Worm (Caenorhabditis elegans) whole organism, midembryonic: ENCODE measurements around the gene srd-55.

Source experiments
- T22C8.4 ChIP-seq: fragments of 200-800 bp; sonication (Bioruptor generic); IDR thresholded peaks from 2 replicates; pipeline ENCODE4 v1.3.6; 2022; ENCODE audit warnings: missing genetic modification characterization, missing compliant biosample characterization
- cog-1 ChIP-seq: sonication (generic microtip); optimal IDR thresholded peaks from 2 replicates; lab custom pipeline; 2016; ENCODE audit warnings: missing genetic modification characterization, missing compliant biosample characterization
- flt-1 ChIP-seq: fragments of 200-800 bp; sonication (Bioruptor generic); IDR thresholded peaks from 2 replicates; pipeline ENCODE4 v1.3.6; 2022; ENCODE audit warnings: missing genetic modification characterization, missing compliant biosample characterization
- klf-2 ChIP-seq: fragments of 200-800 bp; sonication (Bioruptor generic); conservative IDR thresholded peaks from 2 replicates; pipeline ENCODE4 v1.3.6; 2022; ENCODE audit warnings: missing genetic modification reagents, missing genetic modification characterization, missing compliant biosample characterization
- med-1 ChIP-seq: sonication (generic microtip); optimal IDR thresholded peaks from 2 replicates; lab custom pipeline; 2017; ENCODE audit warnings: missing genetic modification characterization, mild to moderate bottlenecking, missing compliant biosample characterization, antibody characterized with exemption, missing genetic modification reagents; ENCODE audit not compliant: insufficient read depth
- ref-1 ChIP-seq: fragments of 200-800 bp; sonication (Bioruptor generic); conservative IDR thresholded peaks from 2 replicates; pipeline ENCODE4 v1.3.6; 2022; ENCODE audit warnings: missing genetic modification reagents, missing genetic modification characterization, missing compliant biosample characterization
- tab-1 ChIP-seq: fragments of 200-800 bp; sonication (Bioruptor generic); IDR thresholded peaks from 2 replicates; pipeline ENCODE4 v1.3.6; 2022; ENCODE audit warnings: missing genetic modification characterization, missing compliant biosample characterization
- ztf-23 ChIP-seq: fragments of 200-800 bp; sonication (Bioruptor generic); IDR thresholded peaks from 2 replicates; pipeline ENCODE4 v1.3.6; 2022; ENCODE audit warnings: missing genetic modification reagents, missing genetic modification characterization, missing compliant biosample characterization
- ztf-29 ChIP-seq: fragments of 200-800 bp; sonication (Bioruptor generic); IDR thresholded peaks from 2 replicates; pipeline ENCODE4 v1.3.6; 2022; ENCODE audit warnings: missing genetic modification reagents, missing genetic modification characterization, missing compliant biosample characterization

Gene srd-55

ce11 chrII:7405262-7405661 lies 3.0 kb upstream of the srd-55 start:
- TF ChIP-seq klf-2 (GFP tag; lab: Robert Waterston, UW), result no peak
- TF ChIP-seq ztf-29 (GFP tag; lab: Robert Waterston, UW), result no peak
- no peak for TF ChIP-seq med-1 (GFP tag; lab: Kevin White, UChicago)
- TF ChIP-seq ztf-23 (GFP tag; lab: Robert Waterston, UW), result no peak

ce11 chrII:7406438-7406837 lies 1.9 kb upstream of the srd-55 start:
- TF ChIP-seq ztf-23 (GFP tag; lab: Robert Waterston, UW) (no peak), T22C8.4 (no peak), flt-1 (GFP tag; lab: Robert Waterston, UW) (no peak), med-1 (GFP tag; lab: Kevin White, UChicago) (no peak), ref-1 (GFP tag; lab: Robert Waterston, UW) (no peak), tab-1 (GFP tag; lab: Robert Waterston, UW) (no peak), ztf-29 (GFP tag; lab: Robert Waterston, UW) (no peak), klf-2 (GFP tag; lab: Robert Waterston, UW) (no peak), cog-1 (tag; lab: Kevin White, UChicago) (no peak)

- no peak for TF ChIP-seq ztf-29 (GFP tag; lab: Robert Waterston, UW)
- no peak for TF ChIP-seq flt-1 (GFP tag; lab: Robert Waterston, UW)
- TF ChIP-seq tab-1 (GFP tag; lab: Robert Waterston, UW), result no peak
These were observed 3.6 kb downstream of the srd-55 start, which contains the start of gene K02A2.5 for ce11 chrII:7411930-7412329. TSS of gene K02A2.5 (minus strand) at chrII:7412030.

ce11 chrII:7413275-7413674 lies 5.0 kb downstream of the srd-55 start:
- TF ChIP-seq T22C8.4, result no peak
- TF ChIP-seq ztf-29 (GFP tag; lab: Robert Waterston, UW), result no peak
- no peak for TF ChIP-seq klf-2 (GFP tag; lab: Robert Waterston, UW)
- no peak for TF ChIP-seq flt-1 (GFP tag; lab: Robert Waterston, UW)
- TF ChIP-seq tab-1 (GFP tag; lab: Robert Waterston, UW), result no peak
- TF ChIP-seq ref-1 (GFP tag; lab: Robert Waterston, UW), result no peak
- TF ChIP-seq ztf-23 (GFP tag; lab: Robert Waterston, UW), result no peak
- no peak for TF ChIP-seq cog-1 (tag; lab: Kevin White, UChicago)
- TF ChIP-seq med-1 (GFP tag; lab: Kevin White, UChicago), result no peak

- TF ChIP-seq med-1 (GFP tag; lab: Kevin White, UChicago), result no peak
- TF ChIP-seq T22C8.4, result no peak
- no peak for TF ChIP-seq flt-1 (GFP tag; lab: Robert Waterston, UW)
- no peak for TF ChIP-seq tab-1 (GFP tag; lab: Robert Waterston, UW)
- no peak for TF ChIP-seq ztf-29 (GFP tag; lab: Robert Waterston, UW)
- no peak for TF ChIP-seq ztf-23 (GFP tag; lab: Robert Waterston, UW)
- no peak for TF ChIP-seq ref-1 (GFP tag; lab: Robert Waterston, UW)
- TF ChIP-seq klf-2 (GFP tag; lab: Robert Waterston, UW), result no peak
- TF ChIP-seq cog-1 (tag; lab: Kevin White, UChicago), result no peak
These were observed 5.5 kb downstream of the srd-55 start for ce11 chrII:7413764-7414163.

ce11 chrII:7419563-7419962 lies 11.3 kb downstream of the srd-55 start:
- no peak for TF ChIP-seq med-1 (GFP tag; lab: Kevin White, UChicago)

- TF ChIP-seq cog-1 (tag; lab: Kevin White, UChicago) (no peak), T22C8.4 (no peak), flt-1 (GFP tag; lab: Robert Waterston, UW) (no peak), klf-2 (GFP tag; lab: Robert Waterston, UW) (no peak), ref-1 (GFP tag; lab: Robert Waterston, UW) (no peak), tab-1 (GFP tag; lab: Robert Waterston, UW) (no peak), med-1 (GFP tag; lab: Kevin White, UChicago) (no peak), ztf-29 (GFP tag; lab: Robert Waterston, UW) (no peak), ztf-23 (GFP tag; lab: Robert Waterston, UW) (no peak)
These were observed 11.9 kb downstream of the srd-55 start for ce11 chrII:7420157-7420556.

- TF ChIP-seq ztf-23 (GFP tag; lab: Robert Waterston, UW), result no peak
- no peak for TF ChIP-seq klf-2 (GFP tag; lab: Robert Waterston, UW)
- TF ChIP-seq ztf-29 (GFP tag; lab: Robert Waterston, UW), result no peak
- no peak for TF ChIP-seq flt-1 (GFP tag; lab: Robert Waterston, UW)
- no peak for TF ChIP-seq tab-1 (GFP tag; lab: Robert Waterston, UW)
- TF ChIP-seq cog-1 (tag; lab: Kevin White, UChicago), result no peak
- no peak for TF ChIP-seq T22C8.4
- TF ChIP-seq med-1 (GFP tag; lab: Kevin White, UChicago), result no peak
These were observed 12.6 kb downstream of the srd-55 start for ce11 chrII:7420796-7421386.

ce11 chrII:7432327-7432726 lies 24.0 kb downstream of the srd-55 start, which contains the start of gene srd-54:
TSS of gene srd-54 (plus strand) at chrII:7432627.
- no peak for TF ChIP-seq tab-1 (GFP tag; lab: Robert Waterston, UW)
- no peak for TF ChIP-seq med-1 (GFP tag; lab: Kevin White, UChicago)
- TF ChIP-seq T22C8.4, result no peak
- TF ChIP-seq ztf-29 (GFP tag; lab: Robert Waterston, UW), result no peak
- no peak for TF ChIP-seq ztf-23 (GFP tag; lab: Robert Waterston, UW)
- TF ChIP-seq ref-1 (GFP tag; lab: Robert Waterston, UW), result no peak
- no peak for TF ChIP-seq flt-1 (GFP tag; lab: Robert Waterston, UW)
- TF ChIP-seq cog-1 (tag; lab: Kevin White, UChicago), result no peak
- no peak for TF ChIP-seq klf-2 (GFP tag; lab: Robert Waterston, UW)
